Fruit fly (Drosophila melanogaster) Kc167 (cell line): ENCODE measurements around the gene Jon65Aiv.

Experiments
- Myc ChIP-seq: fragments of >200 bp; optimal IDR thresholded peaks from 2 replicates; lab custom pipeline; 2017; ENCODE audit warnings: missing external identifiers
- Sin3A ChIP-seq: fragments of >200 bp; optimal IDR thresholded peaks from 2 replicates; lab custom pipeline; 2018; ENCODE audit warnings: missing external identifiers
- h ChIP-seq: fragments of >200 bp; optimal IDR thresholded peaks from 3 replicates; lab custom pipeline; 2018; ENCODE audit warnings: missing external identifiers

DNA sequence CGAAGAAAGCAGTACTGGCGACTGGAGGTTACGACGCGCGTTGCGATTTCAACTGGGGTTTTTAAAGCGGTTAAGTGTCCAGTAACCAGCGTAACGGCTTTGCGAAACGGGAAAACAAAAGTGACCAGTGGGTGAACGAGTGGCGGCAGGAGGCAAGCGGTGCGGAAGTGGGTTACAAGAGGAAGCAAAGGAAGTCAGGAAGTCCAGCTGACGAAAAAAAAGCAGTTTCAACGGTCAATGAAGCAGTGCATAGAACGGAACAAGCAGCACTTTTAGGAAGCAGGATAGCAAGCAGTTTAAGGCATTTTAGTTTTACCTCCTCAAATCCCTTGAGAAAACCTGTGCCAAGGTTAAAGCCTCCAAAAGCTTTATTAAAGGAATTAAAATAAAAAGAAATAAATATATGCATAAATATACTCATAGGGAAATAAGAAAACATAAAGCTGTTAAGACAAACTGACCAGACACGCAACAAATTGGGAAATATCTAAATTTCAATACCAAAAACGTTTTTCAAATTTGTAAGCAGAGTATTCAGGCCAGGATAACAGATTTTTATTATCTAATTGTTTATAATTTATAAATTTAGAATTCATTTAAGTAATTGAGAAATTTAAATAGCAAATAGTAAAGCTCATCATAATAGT, 20.2 kb downstream of the Jon65Aiv start, which contains the start of gene CG6592:
- TF ChIP-seq Myc (lab: Kevin White, UChicago) (no peak), h (lab: Kevin White, UChicago) (no peak), Sin3A (lab: Kevin White, UChicago) (no peak)
